Fruit fly (Drosophila melanogaster) whole organism, wandering third instar larva: ENCODE data around the gene CG5026.

ENCODE experiments used
- h ChIP-seq: fragments of 200-800 bp; sonication (Bioruptor generic); optimal IDR thresholded peaks from 3 replicates; lab custom pipeline; 2016; ENCODE audit warnings: missing biosample characterization, mild to moderate bottlenecking, missing genetic modification characterization
- lola ChIP-seq: fragments of >200 bp; optimal IDR thresholded peaks from 2 replicates; lab custom pipeline; 2017; ENCODE audit warnings: missing biosample characterization, missing genetic modification characterization
- rgr ChIP-seq: fragments of 200-800 bp; sonication (Bioruptor generic); optimal IDR thresholded peaks from 3 replicates; lab custom pipeline; 2016; ENCODE audit warnings: missing biosample characterization, mild to moderate bottlenecking, missing genetic modification characterization

DNA sequence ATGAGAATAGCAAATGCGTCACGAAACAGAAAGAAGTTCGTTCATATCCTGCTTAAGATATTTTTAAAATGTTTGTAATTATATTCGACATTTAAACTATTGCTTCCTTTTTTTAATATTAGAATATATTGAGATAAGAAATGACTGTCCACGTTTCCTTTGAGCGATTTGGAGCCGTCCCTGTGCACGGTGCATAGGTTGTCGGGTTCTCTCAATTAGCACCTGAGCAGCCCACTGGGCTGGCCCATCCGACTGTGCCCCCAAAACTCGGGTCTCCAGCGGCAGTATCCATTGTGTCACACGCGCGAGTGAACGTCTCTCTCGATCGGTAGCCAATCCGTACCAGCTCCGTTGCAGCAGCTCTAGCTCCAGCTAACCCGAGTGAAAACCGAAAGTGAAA, 9.8 kb upstream of the CG5026 start, which contains the start of gene CG13313:
- TF ChIP-seq rgr = no peak
- no peak for TF ChIP-seq lola (GFP tag; lab: Kevin White, UChicago)
- TF ChIP-seq h (GFP tag; lab: Kevin White, UChicago) = no peak
